Worm (Caenorhabditis elegans): Measurements from ENCODE around the gene srh-36.

The srh-36 gene

DNA sequence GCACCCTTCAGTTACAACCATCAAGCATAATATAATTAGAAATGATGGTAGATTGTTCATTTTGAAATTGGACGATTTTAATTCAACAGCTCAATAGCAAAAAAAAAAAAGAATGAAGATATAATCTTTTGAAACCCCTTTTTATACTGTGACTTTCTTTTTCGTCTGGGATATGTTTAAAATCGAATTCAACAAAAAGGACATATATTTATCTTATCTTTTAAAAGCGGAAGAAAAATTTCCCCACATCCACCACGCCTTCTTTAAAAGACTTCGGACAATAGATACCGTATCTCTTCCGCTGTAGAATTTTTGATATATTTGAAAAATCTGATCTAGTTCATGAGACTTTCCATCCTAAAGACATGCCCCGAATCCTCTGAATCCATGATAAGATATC is 40.7 kb downstream of the srh-36 start, which contains the start of gene R05D8.11:
Gene R05D8.11, minus strand, starts transcription at position 101 of the 400 bp plus-strand sequence.
- TF ChIP-seq flt-1 (GFP tag; IDR thresholded peaks at IDR 0.05) (no peak), T22C8.4 (GFP tag; IDR thresholded peaks at IDR 0.05) (no peak), tab-1 (GFP tag; IDR thresholded peaks at IDR 0.05) (no peak), klf-2 (GFP tag; conservative IDR thresholded peaks at IDR 0.05) (no peak), ref-1 (GFP tag; conservative IDR thresholded peaks at IDR 0.05) (no peak), ztf-29 (GFP tag; IDR thresholded peaks at IDR 0.05) (no peak), cog-1 (tag; optimal IDR thresholded peaks at IDR 0.05) (no peak)

DNA sequence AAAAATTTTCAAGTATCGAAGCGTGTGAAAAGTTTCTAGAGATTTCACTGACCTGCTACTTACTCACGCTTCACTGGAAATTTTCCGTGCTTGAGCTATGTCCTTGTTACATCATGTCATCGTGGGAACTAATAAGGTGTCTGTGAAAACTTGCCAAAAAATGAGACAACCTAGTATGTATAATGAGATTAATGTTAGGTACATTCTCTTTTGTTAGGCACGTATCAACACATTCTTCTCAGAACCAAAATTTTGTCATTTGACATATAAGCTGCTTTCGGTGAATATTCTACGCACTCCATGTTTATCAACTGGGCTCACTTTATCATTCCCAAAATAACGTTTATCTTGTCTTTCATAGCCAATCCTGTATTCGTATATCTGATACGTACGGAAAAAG is 47.4 kb downstream of the srh-36 start, which contains the start of gene srj-18:
Gene srj-18, plus strand, starts transcription at position 301 of the 400 bp plus-strand sequence.
- no peak for TF ChIP-seq ztf-23 (GFP tag; IDR thresholded peaks at IDR 0.05)
- TF ChIP-seq cog-1 (tag; optimal IDR thresholded peaks at IDR 0.05): no peak
- no peak for TF ChIP-seq med-1 (GFP tag; optimal IDR thresholded peaks at IDR 0.05; ENCODE audit: insufficient read depth)

DNA sequence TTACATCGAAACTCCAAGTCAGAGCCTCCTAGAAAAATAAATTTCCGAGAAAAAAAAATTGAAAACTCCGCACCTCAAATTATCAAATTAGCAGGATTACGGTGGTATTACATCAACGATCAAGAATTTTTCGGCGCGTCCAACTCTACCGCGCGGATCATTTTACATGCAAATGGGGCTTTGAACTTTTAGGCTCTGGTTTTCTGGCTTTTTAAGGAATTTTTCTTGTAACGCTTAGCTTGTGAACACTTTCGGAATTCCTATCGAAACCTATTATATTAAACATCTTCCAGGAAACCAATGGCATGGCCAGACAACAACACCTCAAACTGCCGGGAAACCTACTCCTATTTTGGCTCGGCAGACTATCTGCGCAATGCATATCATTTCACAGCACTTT is 49.9 kb downstream of the srh-36 start, which contains the start of gene srh-56:
Gene srh-56, plus strand, starts transcription at position 301 of the 400 bp plus-strand sequence.
- TF ChIP-seq flt-1 (GFP tag; IDR thresholded peaks at IDR 0.05) (no peak), klf-2 (GFP tag; conservative IDR thresholded peaks at IDR 0.05) (no peak), med-1 (GFP tag; optimal IDR thresholded peaks at IDR 0.05; ENCODE audit: insufficient read depth) (no peak), ztf-23 (GFP tag; IDR thresholded peaks at IDR 0.05) (no peak), tab-1 (GFP tag; IDR thresholded peaks at IDR 0.05) (no peak), ztf-29 (GFP tag; IDR thresholded peaks at IDR 0.05) (no peak), T22C8.4 (GFP tag; IDR thresholded peaks at IDR 0.05) (no peak)

DNA sequence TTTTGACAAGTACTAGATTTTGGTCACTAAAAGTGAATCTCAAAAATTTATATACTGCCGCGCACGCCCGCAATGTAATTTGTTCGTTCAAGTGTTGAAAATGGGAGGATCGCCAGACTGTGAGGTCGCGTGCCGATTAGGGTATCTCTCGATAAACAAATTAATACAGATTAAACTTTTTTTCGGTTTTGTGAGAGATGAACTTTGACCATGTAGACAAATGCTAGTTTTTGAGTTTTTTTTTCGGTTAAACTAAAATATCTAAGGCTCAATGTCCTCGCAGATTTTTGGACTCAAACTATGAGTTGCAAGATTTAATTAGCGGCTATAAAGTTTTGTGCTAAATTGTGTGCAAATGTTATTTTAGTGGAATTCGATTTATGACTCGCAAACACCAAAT is 51.7 kb downstream of the srh-36 start, which contains the start of gene dhs-15:
Gene dhs-15, minus strand, starts transcription at position 101 of the 400 bp plus-strand sequence.
- TF ChIP-seq klf-2 (GFP tag; conservative IDR thresholded peaks at IDR 0.05) (no peak), ztf-23 (GFP tag; IDR thresholded peaks at IDR 0.05) (no peak), cog-1 (tag; optimal IDR thresholded peaks at IDR 0.05) (no peak), med-1 (GFP tag; optimal IDR thresholded peaks at IDR 0.05; ENCODE audit: insufficient read depth) (no peak), ref-1 (GFP tag; conservative IDR thresholded peaks at IDR 0.05) (no peak), T22C8.4 (GFP tag; IDR thresholded peaks at IDR 0.05) (no peak), flt-1 (GFP tag; IDR thresholded peaks at IDR 0.05) (no peak), ztf-29 (GFP tag; IDR thresholded peaks at IDR 0.05) (no peak), tab-1 (GFP tag; IDR thresholded peaks at IDR 0.05) (no peak)
